Worm (Caenorhabditis elegans) whole organism, L3 larva: ENCODE results near the gene H14N18.2.

ENCODE experiments used
- R02D3.7 ChIP-seq: fragments of 150-350 bp; optimal IDR thresholded peaks from 2 replicates; lab custom pipeline; 2014; ENCODE audit warnings: missing biosample characterization, missing genetic modification characterization
- ZK546.5 ChIP-seq: sonication (generic microtip); optimal IDR thresholded peaks from 2 replicates; lab custom pipeline; 2017; ENCODE audit warnings: missing biosample characterization, missing genetic modification characterization
- aly-2 ChIP-seq: fragments of 150-350 bp; optimal IDR thresholded peaks from 2 replicates; lab custom pipeline; 2014; ENCODE audit warnings: missing biosample characterization, missing genetic modification characterization
- ama-1 ChIP-seq: fragments of 150-350 bp; optimal IDR thresholded peaks from 2 replicates; lab custom pipeline; 2018
- ceh-16 ChIP-seq: sonication (generic microtip); optimal IDR thresholded peaks from 2 replicates; lab custom pipeline; 2017; ENCODE audit warnings: missing biosample characterization, missing genetic modification characterization
- ceh-28 ChIP-seq: fragments of 150-350 bp; optimal IDR thresholded peaks from 2 replicates; lab custom pipeline; 2014; ENCODE audit warnings: missing biosample characterization, missing genetic modification reagents, missing genetic modification characterization
- ceh-82 ChIP-seq: fragments of 150-350 bp; optimal IDR thresholded peaks from 2 replicates; lab custom pipeline; 2014; ENCODE audit warnings: missing biosample characterization, missing genetic modification characterization
- ceh-9 ChIP-seq: sonication (generic microtip); optimal IDR thresholded peaks from 2 replicates; lab custom pipeline; 2018; ENCODE audit warnings: missing biosample characterization, missing genetic modification characterization
- daf-12 ChIP-seq: fragments of 150-350 bp; optimal IDR thresholded peaks from 2 replicates; lab custom pipeline; 2014; ENCODE audit warnings: missing biosample characterization, missing genetic modification reagents, missing genetic modification characterization
- egl-27 ChIP-seq: sonication (generic microtip); optimal IDR thresholded peaks from 4 replicates; lab custom pipeline; 2017; ENCODE audit warnings: missing biosample characterization, missing genetic modification reagents, missing genetic modification characterization
- egl-5 ChIP-seq: fragments of 150-350 bp; optimal IDR thresholded peaks from 2 replicates; lab custom pipeline; 2017; ENCODE audit warnings: missing biosample characterization, missing genetic modification reagents, missing genetic modification characterization, inconsistent platforms
- elt-1 ChIP-seq: fragments of 150-350 bp; optimal IDR thresholded peaks from 2 replicates; lab custom pipeline; 2014; ENCODE audit warnings: missing biosample characterization, missing genetic modification characterization
- elt-2 ChIP-seq: sonication (generic microtip); optimal IDR thresholded peaks from 2 replicates; lab custom pipeline; 2016; ENCODE audit warnings: missing genetic modification reagents, mild to moderate bottlenecking, missing genetic modification characterization, missing compliant biosample characterization
- elt-3 ChIP-seq, 3 experiments: fragments of 150-350 bp in 1 of 3; sonication (generic microtip) in 2 of 3; optimal IDR thresholded peaks; 2 replicates in 2 of 3; 4 replicates in 1 of 3; lab custom pipeline; 2014 to 2017; ENCODE audit warnings: missing biosample characterization in 3 of 3, missing genetic modification characterization in 3 of 3
- eor-1 ChIP-seq, 2 experiments: fragments of 150-350 bp; optimal IDR thresholded peaks; 2 replicates each; lab custom pipeline; 2014 to 2018; ENCODE audit warnings: missing biosample characterization in 2 of 2, missing genetic modification characterization in 2 of 2
- fkh-10 ChIP-seq: sonication (generic microtip); optimal IDR thresholded peaks from 2 replicates; lab custom pipeline; 2017; ENCODE audit warnings: missing biosample characterization, missing genetic modification reagents, missing genetic modification characterization
- fkh-2 ChIP-seq: fragments of 150-350 bp; optimal IDR thresholded peaks from 2 replicates; lab custom pipeline; 2014; ENCODE audit warnings: missing biosample characterization, missing genetic modification reagents, missing genetic modification characterization
- fos-1 ChIP-seq: fragments of 150-350 bp; optimal IDR thresholded peaks from 2 replicates; lab custom pipeline; 2014; ENCODE audit warnings: missing biosample characterization, missing genetic modification characterization
- hmg-11 ChIP-seq: sonication (generic microtip); optimal IDR thresholded peaks from 2 replicates; lab custom pipeline; 2016; ENCODE audit warnings: missing genetic modification characterization, missing compliant biosample characterization
- jun-1 ChIP-seq: fragments of 150-350 bp; optimal IDR thresholded peaks from 2 replicates; lab custom pipeline; 2014; ENCODE audit warnings: missing biosample characterization, missing genetic modification reagents, missing genetic modification characterization
- lin-15B ChIP-seq: fragments of 150-350 bp; optimal IDR thresholded peaks from 2 replicates; lab custom pipeline; 2014; ENCODE audit warnings: missing biosample characterization, missing genetic modification characterization
- lin-39 ChIP-seq: fragments of 150-350 bp; optimal IDR thresholded peaks from 2 replicates; lab custom pipeline; 2018; ENCODE audit warnings: missing biosample characterization, missing genetic modification reagents, missing genetic modification characterization
- lsy-12 ChIP-seq: sonication (generic microtip); optimal IDR thresholded peaks from 2 replicates; lab custom pipeline; 2016; ENCODE audit warnings: mild to moderate bottlenecking, missing genetic modification characterization, missing compliant biosample characterization
- mdl-1 ChIP-seq: fragments of 150-350 bp; optimal IDR thresholded peaks from 2 replicates; lab custom pipeline; 2014; ENCODE audit warnings: missing biosample characterization, missing genetic modification characterization
- mml-1 ChIP-seq: fragments of 150-350 bp; sonication (generic microtip); optimal IDR thresholded peaks from 3 replicates; lab custom pipeline; 2014; ENCODE audit warnings: missing biosample characterization, missing genetic modification characterization
- nfya-1 ChIP-seq: sonication (generic microtip); optimal IDR thresholded peaks from 2 replicates; lab custom pipeline; 2017; ENCODE audit warnings: missing genetic modification characterization, mild to moderate bottlenecking, missing compliant biosample characterization, antibody characterized with exemption, moderate library complexity; ENCODE audit not compliant: insufficient read depth
- nhr-11 ChIP-seq: fragments of 150-350 bp; optimal IDR thresholded peaks from 2 replicates; lab custom pipeline; 2014; ENCODE audit warnings: missing biosample characterization, missing genetic modification characterization
- nhr-12 ChIP-seq: fragments of 150-350 bp; optimal IDR thresholded peaks from 2 replicates; lab custom pipeline; 2014; ENCODE audit warnings: missing biosample characterization, missing genetic modification characterization
- nhr-23 ChIP-seq: fragments of 150-350 bp; optimal IDR thresholded peaks from 2 replicates; lab custom pipeline; 2014; ENCODE audit warnings: missing biosample characterization, missing genetic modification reagents, missing genetic modification characterization
- nhr-237 ChIP-seq: fragments of 150-350 bp; optimal IDR thresholded peaks from 2 replicates; lab custom pipeline; 2014; ENCODE audit warnings: missing biosample characterization, missing genetic modification characterization
- nhr-25 ChIP-seq: sonication (generic microtip); optimal IDR thresholded peaks from 2 replicates; lab custom pipeline; 2017; ENCODE audit warnings: missing biosample characterization, missing genetic modification characterization
- nhr-28 ChIP-seq: fragments of 150-350 bp; optimal IDR thresholded peaks from 2 replicates; lab custom pipeline; 2014; ENCODE audit warnings: missing biosample characterization, missing genetic modification characterization
- nhr-43 ChIP-seq: sonication (generic microtip); optimal IDR thresholded peaks from 2 replicates; lab custom pipeline; 2016; ENCODE audit warnings: mild to moderate bottlenecking, missing genetic modification characterization, missing compliant biosample characterization; ENCODE audit not compliant: poor library complexity, severe bottlenecking
- nhr-67 ChIP-seq: fragments of 150-350 bp; optimal IDR thresholded peaks from 2 replicates; lab custom pipeline; 2014; ENCODE audit warnings: missing biosample characterization, missing genetic modification characterization
- nhr-76 ChIP-seq: fragments of 150-350 bp; sonication (generic microtip); optimal IDR thresholded peaks from 5 replicates; lab custom pipeline; 2014; ENCODE audit warnings: missing biosample characterization, missing genetic modification characterization
- nhr-77 ChIP-seq: fragments of 150-350 bp; optimal IDR thresholded peaks from 2 replicates; lab custom pipeline; 2014; ENCODE audit warnings: missing biosample characterization, missing genetic modification characterization
- pha-4 ChIP-seq: fragments of 150-350 bp; optimal IDR thresholded peaks from 2 replicates; lab custom pipeline; 2014; ENCODE audit warnings: missing biosample characterization, missing genetic modification reagents, missing genetic modification characterization
- pqm-1 ChIP-seq: fragments of 150-350 bp; optimal IDR thresholded peaks from 2 replicates; lab custom pipeline; 2017; ENCODE audit warnings: missing biosample characterization, missing genetic modification characterization, inconsistent platforms
- sea-2 ChIP-seq: fragments of 150-350 bp; sonication (generic microtip); optimal IDR thresholded peaks from 4 replicates; lab custom pipeline; 2014; ENCODE audit warnings: missing biosample characterization, missing genetic modification reagents, missing genetic modification characterization
- skn-1 ChIP-seq: fragments of 150-350 bp; optimal IDR thresholded peaks from 2 replicates; lab custom pipeline; 2014; ENCODE audit warnings: missing biosample characterization, missing genetic modification characterization
- snpc-4 ChIP-seq: fragments of 150-350 bp; optimal IDR thresholded peaks from 2 replicates; lab custom pipeline; 2014; ENCODE audit warnings: missing biosample characterization, missing genetic modification characterization
- tbx-2 ChIP-seq: sonication (generic microtip); optimal IDR thresholded peaks from 2 replicates; lab custom pipeline; 2016; ENCODE audit warnings: mild to moderate bottlenecking, missing genetic modification characterization, missing compliant biosample characterization
- unc-39 ChIP-seq: sonication (generic microtip); optimal IDR thresholded peaks from 4 replicates; lab custom pipeline; 2017; ENCODE audit warnings: missing biosample characterization, missing genetic modification characterization
- unc-62 ChIP-seq: fragments of 150-350 bp; sonication (generic microtip); optimal IDR thresholded peaks from 4 replicates; lab custom pipeline; 2014; ENCODE audit warnings: missing biosample characterization, missing genetic modification reagents, missing genetic modification characterization
- zag-1 ChIP-seq: fragments of 150-350 bp; optimal IDR thresholded peaks from 2 replicates; lab custom pipeline; 2014; ENCODE audit warnings: missing biosample characterization, missing genetic modification characterization
- ztf-11 ChIP-seq: fragments of 150-350 bp; optimal IDR thresholded peaks from 2 replicates; lab custom pipeline; 2014; ENCODE audit warnings: missing biosample characterization, missing genetic modification characterization
- ztf-4 ChIP-seq: fragments of 150-350 bp; optimal IDR thresholded peaks from 2 replicates; lab custom pipeline; 2014; ENCODE audit warnings: missing biosample characterization, missing genetic modification characterization

H14N18.2 gene

ce11 chrV:8936791-8937475 is 4.5 kb downstream of the H14N18.2 start:
- no peak for TF ChIP-seq nhr-11 (tag; lab: Kevin White, UChicago)
- TF ChIP-seq nhr-12 (tag; lab: Kevin White, UChicago) = no peak
- no peak for TF ChIP-seq nhr-43 (tag; lab: Kevin White, UChicago)
- no peak for TF ChIP-seq zag-1 (tag; lab: Kevin White, UChicago)
- TF ChIP-seq pha-4 (tag; lab: Kevin White, UChicago) = no peak
- TF ChIP-seq sea-2 (GFP tag; lab: Kevin White, UChicago) = no peak
- no peak for TF ChIP-seq mml-1 (tag; lab: Kevin White, UChicago)
- TF ChIP-seq ZK546.5 (tag; lab: Kevin White, UChicago) = no peak
- TF ChIP-seq mdl-1 = no peak
- no peak for TF ChIP-seq fos-1 (tag; lab: Kevin White, UChicago)
- TF ChIP-seq jun-1 (tag; lab: Kevin White, UChicago) = no peak
- no peak for TF ChIP-seq ama-1 (lab: Kevin White, UChicago)
- peak; percentile 76 for TF ChIP-seq nhr-25
- no peak for TF ChIP-seq fkh-10 (GFP tag; lab: Kevin White, UChicago)
- TF ChIP-seq nhr-76 = no peak
- TF ChIP-seq ceh-28 (tag; lab: Kevin White, UChicago) = peak; percentile 13
- no peak for TF ChIP-seq lin-15B (tag; lab: Kevin White, UChicago)
- TF ChIP-seq nhr-28 (tag; lab: Kevin White, UChicago) = no peak
- TF ChIP-seq eor-1 (tag; optimal IDR thresholded peaks at IDR 0.05; lab: Kevin White, UChicago) = no peak
- peak; percentile 29 for TF ChIP-seq nfya-1 (tag; lab: Kevin White, UChicago)
- no peak for TF ChIP-seq unc-62
- TF ChIP-seq snpc-4 (tag; lab: Kevin White, UChicago) = no peak
- no peak for TF ChIP-seq fkh-2 (tag; lab: Kevin White, UChicago)
- TF ChIP-seq nhr-237 (tag; lab: Kevin White, UChicago) = no peak
- no peak for TF ChIP-seq ceh-82 (tag; lab: Kevin White, UChicago)
- no peak for TF ChIP-seq unc-39 (tag; lab: Kevin White, UChicago)
- no peak for TF ChIP-seq R02D3.7 (tag; lab: Kevin White, UChicago)
- no peak for TF ChIP-seq nhr-67 (tag; lab: Kevin White, UChicago)
- TF ChIP-seq ceh-9 (tag; lab: Kevin White, UChicago) = no peak
- no peak for TF ChIP-seq ztf-4
- peak; percentile 44 for TF ChIP-seq nhr-23 (tag; lab: Kevin White, UChicago)
- TF ChIP-seq pqm-1 (tag; lab: Kevin White, UChicago) = peak; percentile 33
- no peak for TF ChIP-seq egl-5 (tag; lab: Kevin White, UChicago)
- TF ChIP-seq tbx-2 (tag; lab: Kevin White, UChicago) = no peak
- TF ChIP-seq daf-12 (tag; lab: Kevin White, UChicago) = no peak
- no peak for TF ChIP-seq elt-1
- TF ChIP-seq elt-3 (tag; optimal IDR thresholded peaks at IDR 0.05; lab: Kevin White, UChicago) = no peak
- TF ChIP-seq elt-2 (tag; lab: Kevin White, UChicago) = peak; percentile 67
- TF ChIP-seq lsy-12 = no peak
- no peak for TF ChIP-seq hmg-11 (tag; lab: Kevin White, UChicago)
- TF ChIP-seq lin-39 (tag; lab: Kevin White, UChicago) = no peak
- TF ChIP-seq skn-1 (tag; lab: Kevin White, UChicago) = no peak
- no peak for TF ChIP-seq aly-2 (tag; lab: Kevin White, UChicago)
- no peak for TF ChIP-seq ceh-16 (tag; lab: Kevin White, UChicago)
- no peak for TF ChIP-seq nhr-77
- no peak for TF ChIP-seq ztf-11 (tag; lab: Kevin White, UChicago)
- TF ChIP-seq egl-27 (tag; lab: Kevin White, UChicago) = no peak
